Fruit fly (Drosophila melanogaster) whole organism, embryonic: ENCODE results near the gene CG5934.

Source experiments
- Ada2b ChIP-seq: fragments of 200-800 bp; sonication (Bioruptor generic); IDR thresholded peaks from 2 replicates; pipeline ENCODE4 v1.3.6; 2022; ENCODE audit warnings: missing biosample characterization, missing genetic modification characterization
- Adf1 ChIP-seq: fragments of 200-800 bp; sonication (Bioruptor generic); IDR thresholded peaks from 2 replicates; pipeline ENCODE4 v1.3.6; 2022; ENCODE audit warnings: missing biosample characterization, missing genetic modification characterization
- Antp ChIP-seq: fragments of 200-800 bp; sonication (Bioruptor generic); optimal IDR thresholded peaks from 3 replicates; lab custom pipeline; 2016; ENCODE audit warnings: missing biosample characterization, missing genetic modification characterization
- B-H2 ChIP-seq: fragments of 200-800 bp; sonication (Bioruptor generic); optimal IDR thresholded peaks from 2 replicates; lab custom pipeline; 2018; ENCODE audit warnings: missing biosample characterization, mild to moderate bottlenecking, missing genetic modification characterization
- C15 ChIP-seq: fragments of 200-800 bp; sonication (Bioruptor generic); IDR thresholded peaks from 3 replicates; pipeline ENCODE4 v1.3.6; 2022; ENCODE audit warnings: missing biosample characterization, missing genetic modification characterization
- CG17328 ChIP-seq: fragments of 200-800 bp; sonication (Bioruptor generic); IDR thresholded peaks from 2 replicates; pipeline ENCODE4 v1.3.6; 2022; ENCODE audit warnings: missing biosample characterization, missing genetic modification characterization
- CG2678 ChIP-seq: fragments of 200-800 bp; sonication (Bioruptor generic); optimal IDR thresholded peaks from 3 replicates; lab custom pipeline; 2019; ENCODE audit warnings: missing biosample characterization, mild to moderate bottlenecking, missing genetic modification characterization, moderate library complexity
- CG31224 ChIP-seq: fragments of 200-800 bp; sonication (Bioruptor generic); IDR thresholded peaks from 2 replicates; pipeline ENCODE4 v1.3.6; 2022; ENCODE audit warnings: missing biosample characterization, missing genetic modification characterization
- CG4328 ChIP-seq: fragments of 200-800 bp; sonication (Bioruptor generic); optimal IDR thresholded peaks from 3 replicates; lab custom pipeline; 2017; ENCODE audit warnings: missing biosample characterization, missing genetic modification reagents, missing genetic modification characterization
- CG4404 ChIP-seq: fragments of 200-800 bp; sonication (Bioruptor generic); IDR thresholded peaks from 2 replicates; pipeline ENCODE4 v1.3.6; 2022; ENCODE audit warnings: missing biosample characterization, missing genetic modification characterization
- CG4730 ChIP-seq: fragments of 200-800 bp; sonication (Bioruptor generic); IDR thresholded peaks from 2 replicates; pipeline ENCODE4 v1.3.6; 2022; ENCODE audit warnings: missing biosample characterization, missing genetic modification characterization
- CG6765 ChIP-seq: fragments of 200-800 bp; sonication (Bioruptor generic); optimal IDR thresholded peaks from 3 replicates; lab custom pipeline; 2017; ENCODE audit warnings: missing biosample characterization, mild to moderate bottlenecking, missing genetic modification characterization
- CG7963 ChIP-seq: fragments of 200-800 bp; sonication (Bioruptor generic); IDR thresholded peaks from 3 replicates; pipeline ENCODE4 v1.3.6; 2022; ENCODE audit warnings: missing biosample characterization, missing genetic modification characterization; ENCODE audit not compliant: partially characterized antibody
- CG8089 ChIP-seq: fragments of 200-800 bp; sonication (Bioruptor generic); optimal IDR thresholded peaks from 3 replicates; lab custom pipeline; 2016; ENCODE audit warnings: missing biosample characterization, missing genetic modification characterization
- CG8359 ChIP-seq: fragments of 200-800 bp; sonication (Bioruptor generic); optimal IDR thresholded peaks from 2 replicates; lab custom pipeline; 2017; ENCODE audit warnings: missing biosample characterization, mild to moderate bottlenecking, missing genetic modification characterization, borderline replicate concordance
- CG8478 ChIP-seq: fragments of >200 bp; optimal IDR thresholded peaks from 2 replicates; lab custom pipeline; 2018
- CG9876 ChIP-seq: fragments of 200-800 bp; sonication (Bioruptor generic); optimal IDR thresholded peaks from 2 replicates; lab custom pipeline; 2016; ENCODE audit warnings: missing biosample characterization, missing genetic modification characterization
- Doc3 ChIP-seq: fragments of 200-800 bp; sonication (Bioruptor generic); IDR thresholded peaks from 3 replicates; pipeline ENCODE4 v1.3.6; 2022; ENCODE audit warnings: missing biosample characterization, missing genetic modification characterization; ENCODE audit not compliant: partially characterized antibody
- E2f1 ChIP-seq: fragments of 200-800 bp; sonication (Bioruptor generic); IDR thresholded peaks from 2 replicates; pipeline ENCODE4 v1.3.6; 2022; ENCODE audit warnings: missing biosample characterization, missing genetic modification characterization
- Fer3 ChIP-seq: fragments of 200-800 bp; sonication (Bioruptor generic); optimal IDR thresholded peaks from 2 replicates; lab custom pipeline; 2018; ENCODE audit warnings: missing biosample characterization, mild to moderate bottlenecking, missing genetic modification characterization, moderate library complexity
- H2.0 ChIP-seq: fragments of 200-800 bp; sonication (Bioruptor generic); IDR thresholded peaks from 2 replicates; pipeline ENCODE4 v1.3.6; 2022; ENCODE audit warnings: missing biosample characterization, missing genetic modification characterization
- HLH4C ChIP-seq: fragments of 200-800 bp; sonication (Bioruptor generic); IDR thresholded peaks from 3 replicates; pipeline ENCODE4 v1.3.6; 2022; ENCODE audit warnings: missing biosample characterization, missing genetic modification characterization; ENCODE audit not compliant: partially characterized antibody
- Hey ChIP-seq: fragments of 200-800 bp; sonication (Bioruptor generic); optimal IDR thresholded peaks from 3 replicates; lab custom pipeline; 2018; ENCODE audit warnings: missing biosample characterization, mild to moderate bottlenecking, missing genetic modification characterization
- HmgD ChIP-seq: fragments of 200-800 bp; sonication (Bioruptor generic); optimal IDR thresholded peaks from 3 replicates; lab custom pipeline; 2016; ENCODE audit warnings: missing biosample characterization, missing genetic modification characterization
- Hr3 ChIP-seq: fragments of 200-800 bp; sonication (Bioruptor generic); optimal IDR thresholded peaks from 3 replicates; lab custom pipeline; 2016; ENCODE audit warnings: missing biosample characterization, missing genetic modification characterization
- Kr ChIP-seq: fragments of 200-800 bp; sonication (Bioruptor generic); optimal IDR thresholded peaks from 2 replicates; lab custom pipeline; 2017; ENCODE audit warnings: missing biosample characterization, mild to moderate bottlenecking, missing genetic modification characterization
- Mes4 ChIP-seq: fragments of 200-800 bp; sonication (Bioruptor generic); optimal IDR thresholded peaks from 2 replicates; lab custom pipeline; 2016; ENCODE audit warnings: missing biosample characterization, missing genetic modification characterization
- Pdp1 ChIP-seq, 2 experiments: fragments of 200-800 bp; sonication (Bioruptor generic); optimal IDR thresholded peaks; 3 replicates each; lab custom pipeline; 2016; ENCODE audit warnings: missing biosample characterization in 2 of 2, missing genetic modification characterization in 2 of 2, mild to moderate bottlenecking in 1 of 2, moderate library complexity in 1 of 2
- Ptx1 ChIP-seq: fragments of 200-800 bp; sonication (Bioruptor generic); IDR thresholded peaks from 2 replicates; pipeline ENCODE4 v1.3.6; 2022; ENCODE audit warnings: missing biosample characterization, missing genetic modification characterization
- Six4 ChIP-seq: fragments of 200-800 bp; sonication (Bioruptor generic); optimal IDR thresholded peaks from 2 replicates; lab custom pipeline; 2016; ENCODE audit warnings: missing biosample characterization, missing genetic modification characterization
- ac ChIP-seq: fragments of 200-800 bp; sonication (Bioruptor generic); optimal IDR thresholded peaks from 3 replicates; lab custom pipeline; 2017; ENCODE audit warnings: missing biosample characterization, mild to moderate bottlenecking, missing genetic modification characterization
- aop ChIP-seq: fragments of 200-800 bp; sonication (Bioruptor generic); IDR thresholded peaks from 2 replicates; pipeline ENCODE4 v1.3.6; 2022; ENCODE audit warnings: missing biosample characterization, missing genetic modification characterization
- cad ChIP-seq: fragments of >200 bp; optimal IDR thresholded peaks from 2 replicates; lab custom pipeline; 2017; ENCODE audit warnings: missing biosample characterization, missing genetic modification characterization
- cas ChIP-seq: fragments of 200-800 bp; sonication (Bioruptor generic); IDR thresholded peaks from 2 replicates; pipeline ENCODE4 v1.3.6; 2022; ENCODE audit warnings: missing biosample characterization, missing genetic modification characterization
- chif ChIP-seq, 2 experiments: fragments of 200-800 bp; sonication (Bioruptor generic); optimal IDR thresholded peaks; 3 replicates each; lab custom pipeline; 2016; ENCODE audit warnings: missing biosample characterization in 2 of 2, missing genetic modification characterization in 2 of 2
- dati ChIP-seq: fragments of 200-800 bp; sonication (Bioruptor generic); IDR thresholded peaks from 2 replicates; pipeline ENCODE4 v1.3.6; 2022; ENCODE audit warnings: missing biosample characterization, missing genetic modification characterization
- fd3F ChIP-seq: fragments of 200-800 bp; sonication (Bioruptor generic); optimal IDR thresholded peaks from 2 replicates; lab custom pipeline; 2018; ENCODE audit warnings: missing biosample characterization, mild to moderate bottlenecking, missing genetic modification characterization, moderate library complexity
- gcm2 ChIP-seq: fragments of 200-800 bp; sonication (Bioruptor generic); optimal IDR thresholded peaks from 2 replicates; lab custom pipeline; 2016; ENCODE audit warnings: missing biosample characterization, missing genetic modification characterization
- h ChIP-seq: fragments of >200 bp; optimal IDR thresholded peaks from 2 replicates; lab custom pipeline; 2017
- hth ChIP-seq: fragments of >200 bp; optimal IDR thresholded peaks from 2 replicates; lab custom pipeline; 2017; ENCODE audit warnings: inconsistent platforms
- insv ChIP-seq, 2 experiments: fragments of 200-800 bp; sonication (Bioruptor generic); optimal IDR thresholded peaks; 3 replicates each; lab custom pipeline; 2016 to 2018; ENCODE audit warnings: missing biosample characterization in 2 of 2, missing genetic modification characterization in 2 of 2
- inv ChIP-seq: fragments of 200-800 bp; sonication (Bioruptor generic); IDR thresholded peaks from 2 replicates; pipeline ENCODE4 v1.3.6; 2022; ENCODE audit warnings: missing biosample characterization, missing genetic modification characterization; ENCODE audit not compliant: partially characterized antibody
- jigr1 ChIP-seq: fragments of 200-800 bp; sonication (Bioruptor generic); IDR thresholded peaks from 3 replicates; pipeline ENCODE4 v1.3.6; 2022; ENCODE audit warnings: missing biosample characterization, missing genetic modification characterization
- klu ChIP-seq: fragments of 200-800 bp; sonication (Bioruptor generic); IDR thresholded peaks from 2 replicates; pipeline ENCODE4 v1.3.6; 2022; ENCODE audit warnings: missing biosample characterization, missing genetic modification characterization
- pita ChIP-seq: fragments of 200-800 bp; sonication (Bioruptor generic); optimal IDR thresholded peaks from 2 replicates; lab custom pipeline; 2017; ENCODE audit warnings: missing biosample characterization, mild to moderate bottlenecking, missing genetic modification characterization
- sc ChIP-seq, 3 experiments: fragments of >200 bp in 2 of 3; fragments of 200-800 bp in 1 of 3; sonication (Bioruptor generic) in 1 of 3; optimal IDR thresholded peaks; 2 replicates in 2 of 3; 3 replicates in 1 of 3; lab custom pipeline; 2017; ENCODE audit warnings: mild to moderate bottlenecking in 1 of 3, missing biosample characterization in 1 of 3, missing genetic modification characterization in 1 of 3, missing genetic modification reagents in 1 of 3
- sr ChIP-seq: fragments of 200-800 bp; sonication (Bioruptor generic); IDR thresholded peaks from 3 replicates; pipeline ENCODE4 v1.3.6; 2022; ENCODE audit warnings: missing biosample characterization, missing genetic modification characterization
- ttk ChIP-seq: fragments of 200-800 bp; sonication (Bioruptor generic); IDR thresholded peaks from 2 replicates; pipeline ENCODE4 v2.1.2; 2022; ENCODE audit warnings: missing biosample characterization, missing genetic modification characterization
- z ChIP-seq: fragments of 200-800 bp; sonication (Bioruptor generic); IDR thresholded peaks from 3 replicates; pipeline ENCODE4 v1.3.6; 2022; ENCODE audit warnings: missing biosample characterization, missing genetic modification characterization
- zen ChIP-seq: fragments of 200-800 bp; sonication (Bioruptor generic); optimal IDR thresholded peaks from 3 replicates; lab custom pipeline; 2018; ENCODE audit warnings: missing biosample characterization, mild to moderate bottlenecking, missing genetic modification characterization, moderate library complexity

The CG5934 gene

DNA sequence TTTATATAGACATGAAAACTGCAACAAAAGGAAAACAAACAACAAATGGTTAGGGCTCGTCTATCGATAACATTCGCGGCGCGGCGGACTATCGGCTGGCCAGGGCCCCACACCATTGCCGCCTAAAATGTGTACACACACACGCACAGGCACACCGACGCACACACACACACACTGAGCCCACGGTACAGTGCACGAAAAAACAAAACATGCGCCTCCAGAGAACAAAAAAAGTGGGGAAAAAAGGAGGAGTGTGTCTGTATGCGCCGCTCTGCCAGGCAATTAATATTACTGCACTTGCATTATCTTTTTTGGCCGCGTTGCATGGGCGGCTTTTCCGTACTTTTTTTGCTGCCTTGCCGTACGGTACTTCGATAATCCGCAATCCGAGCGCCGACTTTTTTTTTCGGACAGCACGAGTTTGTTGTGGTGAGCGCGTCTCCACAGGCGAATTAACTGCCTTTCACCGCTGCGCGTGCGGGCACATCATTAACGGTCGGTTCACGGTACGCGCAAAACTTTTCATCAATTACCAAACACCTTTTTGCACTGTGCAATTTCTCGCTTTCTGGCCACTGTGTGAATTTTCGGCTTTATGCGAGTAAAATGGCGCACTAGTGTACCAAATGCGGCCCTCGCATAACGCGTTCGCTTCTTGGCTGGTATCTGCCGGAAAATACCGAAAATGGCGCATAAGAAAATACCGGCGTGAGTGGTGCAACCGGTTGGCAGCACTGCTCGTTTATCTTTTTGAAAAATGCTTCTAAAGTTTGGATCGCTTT, 9.9 kb upstream of the CG5934 start, which contains the start of gene woc (continued):
- TF ChIP-seq h (lab: Kevin White, UChicago) (peak; percentile 35), cad (GFP tag; lab: Kevin White, UChicago) (no peak), CG8478 (lab: Kevin White, UChicago) (peak; percentile 88), CG6765 (peak; percentile 37), HmgD (GFP tag; lab: Kevin White, UChicago) (peak; percentile 55), Kr (GFP tag; lab: Kevin White, UChicago) (no peak), CG4404 (peak; percentile 37; the same call in 1 of the 2 replicates), inv (GFP tag; lab: Robert Waterston, UW) (peak; percentile 49), CG7963 (peak; percentile 82), HLH4C (GFP tag; lab: Robert Waterston, UW) (peak; percentile 85), fd3F (GFP tag; lab: Kevin White, UChicago) (no peak), CG8089 (GFP tag; lab: Kevin White, UChicago) (no peak), Mes4 (GFP tag; lab: Kevin White, UChicago) (no peak), jigr1 (no peak), cas (GFP tag; lab: Robert Waterston, UW) (0 out of 2 replicates have a peak, but pooled peaks have one; percentile 14), E2f1 (GFP tag; lab: Robert Waterston, UW) (peak; percentile 94), insv (GFP tag; optimal IDR thresholded peaks at IDR 0.05; lab: Kevin White, UChicago) (peak in 1 of 2 experiments; percentile 23), klu (GFP tag; lab: Robert Waterston, UW) (no peak), Hey (tag; lab: Kevin White, UChicago) (no peak), Hr3 (GFP tag; lab: Kevin White, UChicago) (peak; percentile 38), CG31224 (peak; percentile 43; the same call in 1 of the 2 replicates), CG8359 (GFP tag; lab: Kevin White, UChicago) (no peak), dati (no peak), hth (lab: Kevin White, UChicago) (no peak), C15 (GFP tag; lab: Robert Waterston, UW) (no peak), chif (GFP tag; optimal IDR thresholded peaks at IDR 0.05; lab: Kevin White, UChicago) (peak in 1 of 2 experiments; percentile 45), CG4328 (GFP tag; lab: Kevin White, UChicago) (no peak), Doc3 (peak; percentile 72), H2.0 (GFP tag; lab: Robert Waterston, UW) (no peak), CG9876 (GFP tag; lab: Kevin White, UChicago) (no peak), sc (optimal IDR thresholded peaks at IDR 0.05; lab: Kevin White, UChicago) (no peak), sc (GFP tag; optimal IDR thresholded peaks at IDR 0.05; lab: Kevin White, UChicago) (no peak), Six4 (GFP tag; lab: Kevin White, UChicago) (no peak), Fer3 (tag; lab: Kevin White, UChicago) (no peak), Ada2b (GFP tag; lab: Robert Waterston, UW) (peak; percentile 40; the same call in 1 of the 2 replicates), Antp (peak; percentile 70), Adf1 (GFP tag; lab: Robert Waterston, UW) (peak; percentile 59), gcm2 (GFP tag; lab: Kevin White, UChicago) (peak; percentile 45), Ptx1 (peak; percentile 50), CG4730 (peak; percentile 29; the same call in 1 of the 2 replicates), sr (GFP tag; lab: Robert Waterston, UW) (peak; percentile 59; the same call in 1 of the 3 replicates), zen (peak; percentile 23), CG17328 (GFP tag; lab: Robert Waterston, UW) (peak; percentile 61), CG2678 (tag; lab: Kevin White, UChicago) (no peak), ac (GFP tag; lab: Kevin White, UChicago) (no peak), aop (no peak), pita (GFP tag; lab: Kevin White, UChicago) (no peak), z (GFP tag; lab: Robert Waterston, UW) (no peak), B-H2 (GFP tag; lab: Kevin White, UChicago) (no peak), ttk (GFP tag; lab: Robert Waterston, UW) (peak; percentile 13), Pdp1 (GFP tag; optimal IDR thresholded peaks at IDR 0.05; lab: Kevin White, UChicago) (peak; percentile 48 to 51)
